Worm (Caenorhabditis elegans) whole organism, L4 larva: Measurements from ENCODE around the gene daf-15.
A peak's percentile ranks its signal among the peaks of the same experiment; 100 is the strongest.

ENCODE experiments used
- T20F7.1 ChIP-seq: fragments of 200-800 bp; sonication (Bioruptor generic); optimal IDR thresholded peaks from 2 replicates; lab custom pipeline; 2018; ENCODE audit warnings: mild to moderate bottlenecking, missing genetic modification characterization, missing compliant biosample characterization
- Y5F2A.4 ChIP-seq: fragments of 200-800 bp; sonication (Bioruptor generic); optimal IDR thresholded peaks from 2 replicates; lab custom pipeline; 2018; ENCODE audit warnings: mild to moderate bottlenecking, missing genetic modification characterization, missing compliant biosample characterization
- ceh-32 ChIP-seq: sonication (generic microtip); optimal IDR thresholded peaks from 2 replicates; lab custom pipeline; 2016; ENCODE audit warnings: mild to moderate bottlenecking, missing genetic modification characterization, missing compliant biosample characterization; ENCODE audit not compliant: poor library complexity
- dve-1 ChIP-seq: sonication (generic microtip); optimal IDR thresholded peaks from 2 replicates; lab custom pipeline; 2017; ENCODE audit warnings: antibody characterized with exemption, mild to moderate bottlenecking, missing genetic modification characterization, missing compliant biosample characterization; ENCODE audit not compliant: insufficient read depth
- madf-5 ChIP-seq, 2 experiments: fragments of 200-800 bp; sonication (Bioruptor generic); IDR thresholded peaks; 2 replicates each; pipeline ENCODE4 v1.3.6; 2022; ENCODE audit warnings: missing compliant biosample characterization in 2 of 2, missing genetic modification characterization in 2 of 2
- nhr-76 ChIP-seq: fragments of 150-350 bp; optimal IDR thresholded peaks from 2 replicates; lab custom pipeline; 2014; ENCODE audit warnings: missing biosample characterization, missing genetic modification characterization
- unc-62 ChIP-seq, 3 experiments: fragments of 150-350 bp in 1 of 3; sonication (generic microtip); optimal IDR thresholded peaks in 2 of 3; peaks in 1 of 3; 1 replicate in 1 of 3; 2 replicates in 2 of 3; lab custom pipeline; 2014 to 2017; ENCODE audit warnings: missing biosample characterization in 3 of 3, missing genetic modification characterization in 3 of 3, missing genetic modification reagents in 3 of 3, missing genotype in 1 of 3
- ztf-11 ChIP-seq: fragments of 150-350 bp; optimal IDR thresholded peaks from 2 replicates; lab custom pipeline; 2014; ENCODE audit warnings: missing biosample characterization, missing genetic modification characterization

- TF ChIP-seq ceh-32 (tag; lab: Kevin White, UChicago) (no peak), dve-1 (peak; percentile 74), nhr-76 (tag; lab: Kevin White, UChicago) (no peak), T20F7.1 (GFP tag; lab: Kevin White, UChicago) (peak; percentile 69), unc-62 (GFP tag; optimal IDR thresholded peaks at IDR 0.05 in 1 of 2; lab: Kevin White, UChicago) (peak in 1 of 2 experiments; percentile 96), unc-62 (tag; optimal IDR thresholded peaks at IDR 0.05; lab: Kevin White, UChicago) (no peak), madf-5 (GFP tag; IDR thresholded peaks at IDR 0.05; lab: Robert Waterston, UW) (peak in 1 of 2 experiments; percentile 23; a peak in 1 of 4 replicates), Y5F2A.4 (GFP tag; lab: Kevin White, UChicago) (no peak), ztf-11 (tag; lab: Kevin White, UChicago) (no peak)
Measured at ce11 chrIV:9438753-9439152, 52.7 kb downstream of the daf-15 start.
